Fruit fly (Drosophila melanogaster) whole organism, pupa: ENCODE results near the gene sqz.
A peak's percentile ranks its signal among the peaks of the same experiment; 100 is the strongest.

Source experiments
- CG10348 ChIP-seq: fragments of 200-800 bp; sonication (Bioruptor generic); IDR thresholded peaks from 2 replicates; pipeline ENCODE4 v1.3.6; 2022; ENCODE audit warnings: missing biosample characterization, missing genetic modification characterization
- CG12605 ChIP-seq: fragments of 200-800 bp; sonication (Bioruptor generic); IDR thresholded peaks from 2 replicates; pipeline ENCODE4 v1.3.6; 2022; ENCODE audit warnings: missing biosample characterization, missing genetic modification characterization
- CG13204 ChIP-seq: fragments of 200-800 bp; sonication (Bioruptor generic); optimal IDR thresholded peaks from 2 replicates; lab custom pipeline; 2018; ENCODE audit warnings: missing biosample characterization, mild to moderate bottlenecking, missing genetic modification characterization, moderate library complexity
- CG14655 ChIP-seq: fragments of 200-800 bp; sonication (Bioruptor generic); optimal IDR thresholded peaks from 3 replicates; lab custom pipeline; 2017; ENCODE audit warnings: mild to moderate bottlenecking, missing biosample characterization, missing genetic modification reagents, missing genetic modification characterization
- CG15710 ChIP-seq: fragments of 200-800 bp; sonication (Bioruptor generic); optimal IDR thresholded peaks from 2 replicates; lab custom pipeline; 2018; ENCODE audit warnings: missing biosample characterization, mild to moderate bottlenecking, missing genetic modification characterization, moderate library complexity
- CG17806 ChIP-seq: fragments of 200-800 bp; sonication (Bioruptor generic); optimal IDR thresholded peaks from 2 replicates; lab custom pipeline; 2018; ENCODE audit warnings: missing biosample characterization, mild to moderate bottlenecking, missing genetic modification characterization, moderate library complexity
- CG32121 ChIP-seq: fragments of 200-800 bp; sonication (Bioruptor generic); IDR thresholded peaks from 2 replicates; pipeline ENCODE4 v1.3.6; 2022; ENCODE audit warnings: missing biosample characterization, missing genetic modification characterization
- CG34367 ChIP-seq: fragments of 200-800 bp; sonication (Bioruptor generic); optimal IDR thresholded peaks from 2 replicates; lab custom pipeline; 2018; ENCODE audit warnings: missing biosample characterization, mild to moderate bottlenecking, missing genetic modification characterization
- CG4496 ChIP-seq: fragments of 200-800 bp; sonication (Bioruptor generic); IDR thresholded peaks from 3 replicates; pipeline ENCODE4 v1.3.6; 2022; ENCODE audit warnings: missing biosample characterization, missing genetic modification characterization
- CG8159 ChIP-seq: fragments of 200-800 bp; sonication (Bioruptor generic); optimal IDR thresholded peaks from 3 replicates; lab custom pipeline; 2018; ENCODE audit warnings: missing biosample characterization, mild to moderate bottlenecking, missing genetic modification characterization, moderate library complexity
- CG8301 ChIP-seq: fragments of 200-800 bp; sonication (Bioruptor generic); optimal IDR thresholded peaks from 2 replicates; lab custom pipeline; 2018; ENCODE audit warnings: missing biosample characterization, mild to moderate bottlenecking, missing genetic modification characterization
- CG9948 ChIP-seq: fragments of 200-800 bp; sonication (Bioruptor generic); optimal IDR thresholded peaks from 2 replicates; lab custom pipeline; 2018; ENCODE audit warnings: missing biosample characterization, mild to moderate bottlenecking, missing genetic modification characterization, moderate library complexity
- D1 ChIP-seq: fragments of 200-800 bp; sonication (Bioruptor generic); optimal IDR thresholded peaks from 2 replicates; lab custom pipeline; 2018; ENCODE audit warnings: missing biosample characterization, mild to moderate bottlenecking, missing genetic modification characterization, moderate library complexity
- EcR ChIP-seq: fragments of 200-800 bp; sonication (Bioruptor generic); optimal IDR thresholded peaks from 3 replicates; lab custom pipeline; 2019; ENCODE audit warnings: missing biosample characterization, missing genetic modification characterization, mild to moderate bottlenecking, moderate library complexity, missing genetic modification reagents
- Ets98B ChIP-seq: fragments of 200-800 bp; sonication (Bioruptor generic); IDR thresholded peaks from 2 replicates; pipeline ENCODE4 v1.3.6; 2022; ENCODE audit warnings: missing biosample characterization, missing genetic modification characterization
- Pif1A ChIP-seq: fragments of 200-800 bp; sonication (Bioruptor generic); optimal IDR thresholded peaks from 3 replicates; lab custom pipeline; 2016; ENCODE audit warnings: missing biosample characterization, missing genetic modification characterization
- Pif1B ChIP-seq: fragments of 200-800 bp; sonication (Bioruptor generic); optimal IDR thresholded peaks from 3 replicates; lab custom pipeline; 2016; ENCODE audit warnings: missing biosample characterization, missing genetic modification characterization
- Snoo ChIP-seq: fragments of 200-800 bp; sonication (Bioruptor generic); optimal IDR thresholded peaks from 3 replicates; lab custom pipeline; 2017; ENCODE audit warnings: missing biosample characterization, mild to moderate bottlenecking, missing genetic modification characterization, inconsistent platforms
- fd96Ca ChIP-seq: fragments of 200-800 bp; sonication (Bioruptor generic); IDR thresholded peaks from 3 replicates; pipeline ENCODE4 v1.3.6; 2022; ENCODE audit warnings: missing biosample characterization, missing genetic modification characterization
- gl ChIP-seq: fragments of 200-800 bp; sonication (Bioruptor generic); optimal IDR thresholded peaks from 2 replicates; lab custom pipeline; 2018; ENCODE audit warnings: missing biosample characterization, mild to moderate bottlenecking, missing genetic modification characterization
- rn ChIP-seq: fragments of 200-800 bp; sonication (Bioruptor generic); IDR thresholded peaks from 2 replicates; pipeline ENCODE4 v1.3.6; 2022; ENCODE audit warnings: missing biosample characterization, missing genetic modification characterization

The sqz gene

dm6 chr3R:19211778-19212177 is 47.8 kb downstream of the sqz start, which contains the start of gene cry:
TSS of gene cry (plus strand) at chr3R:19212154.
- TF ChIP-seq rn (GFP tag; lab: Robert Waterston, UW) (peak; percentile 53; the same call in 1 of the 2 replicates), CG17806 (tag; lab: Kevin White, UChicago) (peak; percentile 93), CG4496 (GFP tag; lab: Robert Waterston, UW) (peak; percentile 78), CG13204 (GFP tag; lab: Kevin White, UChicago) (peak; percentile 88), CG14655 (GFP tag; lab: Kevin White, UChicago) (peak; percentile 95), CG32121 (GFP tag; lab: Robert Waterston, UW) (peak; percentile 82; the same call in 1 of the 2 replicates), gl (peak; percentile 77), CG10348 (GFP tag; lab: Robert Waterston, UW) (no peak), CG34367 (tag; lab: Kevin White, UChicago) (peak; percentile 91), Pif1B (GFP tag; lab: Kevin White, UChicago) (peak; percentile 84), Snoo (peak; percentile 76), Pif1A (GFP tag; lab: Kevin White, UChicago) (peak; percentile 86), fd96Ca (peak; percentile 77), CG15710 (tag; lab: Kevin White, UChicago) (peak; percentile 95), CG8301 (tag; lab: Kevin White, UChicago) (peak; percentile 90), CG9948 (tag; lab: Kevin White, UChicago) (peak; percentile 95), CG12605 (peak; percentile 65), EcR (GFP tag; lab: Kevin White, UChicago) (no peak), Ets98B (GFP tag; lab: Robert Waterston, UW) (peak; percentile 76), CG8159 (tag; lab: Kevin White, UChicago) (peak; percentile 96), D1 (tag; lab: Kevin White, UChicago) (peak; percentile 80)

dm6 chr3R:19212545-19213176 is 48.6 kb downstream of the sqz start:
- TF ChIP-seq CG15710 (tag; lab: Kevin White, UChicago), result no peak
- no peak for TF ChIP-seq Snoo
- no peak for TF ChIP-seq CG32121 (GFP tag; lab: Robert Waterston, UW)
- TF ChIP-seq CG8159 (tag; lab: Kevin White, UChicago), result no peak
- TF ChIP-seq CG14655 (GFP tag; lab: Kevin White, UChicago), result no peak
- TF ChIP-seq fd96Ca, result no peak
- TF ChIP-seq CG13204 (GFP tag; lab: Kevin White, UChicago), result no peak
- TF ChIP-seq gl, result no peak
- no peak for TF ChIP-seq CG34367 (tag; lab: Kevin White, UChicago)
- no peak for TF ChIP-seq D1 (tag; lab: Kevin White, UChicago)
- no peak for TF ChIP-seq Pif1A (GFP tag; lab: Kevin White, UChicago)
- TF ChIP-seq CG8301 (tag; lab: Kevin White, UChicago), result no peak
- no peak for TF ChIP-seq CG17806 (tag; lab: Kevin White, UChicago)
- no peak for TF ChIP-seq EcR (GFP tag; lab: Kevin White, UChicago)
- TF ChIP-seq CG12605, result no peak
- TF ChIP-seq CG4496 (GFP tag; lab: Robert Waterston, UW), result no peak
- TF ChIP-seq CG10348 (GFP tag; lab: Robert Waterston, UW), result no peak
- TF ChIP-seq rn (GFP tag; lab: Robert Waterston, UW), result no peak
